Fruit fly (Drosophila melanogaster) whole organism, larva: Measurements from ENCODE around the gene Ir68b.

Experiments used
- noc ChIP-seq: fragments of 200-800 bp; sonication (Bioruptor generic); optimal IDR thresholded peaks from 3 replicates; lab custom pipeline; 2019; ENCODE audit warnings: missing biosample characterization, mild to moderate bottlenecking, missing genetic modification characterization, moderate library complexity

The Ir68b gene

DNA sequence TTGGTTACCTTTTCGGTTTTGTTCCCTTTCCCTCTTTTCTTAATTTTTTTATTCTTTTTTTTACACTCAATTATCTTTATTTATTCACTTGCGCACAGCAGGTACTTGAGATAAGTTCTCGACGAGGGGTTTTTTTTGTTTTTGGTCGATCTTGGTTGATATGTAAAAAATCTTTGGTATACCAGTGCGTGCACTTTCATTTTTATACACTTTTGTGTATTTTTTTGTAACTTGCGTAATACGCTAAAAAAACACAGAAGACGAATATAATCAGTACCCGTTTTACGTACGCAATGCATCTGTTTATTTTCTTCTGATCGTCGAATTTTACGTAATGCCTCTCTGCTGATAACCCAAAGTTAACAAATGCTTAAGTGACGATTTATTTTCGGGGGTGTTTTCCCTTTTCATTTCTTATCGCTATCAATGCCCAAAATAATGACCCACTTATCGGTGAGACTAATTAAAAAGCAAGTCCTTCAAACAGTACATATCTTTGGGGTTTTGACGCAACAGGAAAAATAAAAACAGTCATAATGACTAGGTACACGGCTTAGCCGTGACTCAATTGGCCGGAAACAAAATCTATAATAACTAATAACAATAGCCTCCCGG, 47.8 kb downstream of the Ir68b start:
- no peak for TF ChIP-seq noc (tag; lab: Kevin White, UChicago)

DNA sequence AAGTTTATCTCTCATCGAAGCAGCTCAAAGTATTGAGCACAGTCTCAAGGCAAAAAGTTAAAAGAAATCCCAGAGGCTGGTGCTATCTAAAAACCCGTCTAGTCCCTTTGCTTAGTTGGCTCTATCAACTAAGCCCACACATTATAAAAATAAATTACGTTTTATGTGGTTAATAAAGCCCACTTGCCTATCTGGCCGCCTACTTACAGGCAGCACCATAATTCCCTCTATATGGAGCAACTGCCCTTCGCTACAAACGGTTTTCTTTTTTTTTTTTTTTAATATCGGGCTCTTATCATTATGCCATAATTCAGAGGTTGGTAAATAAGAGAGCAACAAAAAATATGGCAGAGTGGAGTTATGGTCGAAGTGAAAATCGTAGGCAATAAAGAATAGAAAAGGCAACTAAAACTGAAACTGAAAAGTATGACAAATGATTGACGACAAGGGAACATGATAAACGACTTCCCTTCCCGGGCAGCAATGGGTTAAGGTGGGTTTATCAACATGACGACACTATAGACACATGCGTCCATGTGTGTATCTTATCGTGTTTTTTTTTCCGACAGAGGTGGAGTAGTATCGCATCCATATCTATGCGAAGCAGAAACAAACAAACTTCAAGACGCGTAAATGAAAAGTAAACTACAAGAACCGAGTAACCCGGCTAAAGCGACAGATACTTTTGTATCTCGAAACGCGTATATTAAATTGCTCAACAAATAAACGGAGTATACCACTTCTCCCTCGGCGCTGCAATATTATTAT, 48.5 kb downstream of the Ir68b start:
- peak; percentile 11 for TF ChIP-seq noc (tag; lab: Kevin White, UChicago)

DNA sequence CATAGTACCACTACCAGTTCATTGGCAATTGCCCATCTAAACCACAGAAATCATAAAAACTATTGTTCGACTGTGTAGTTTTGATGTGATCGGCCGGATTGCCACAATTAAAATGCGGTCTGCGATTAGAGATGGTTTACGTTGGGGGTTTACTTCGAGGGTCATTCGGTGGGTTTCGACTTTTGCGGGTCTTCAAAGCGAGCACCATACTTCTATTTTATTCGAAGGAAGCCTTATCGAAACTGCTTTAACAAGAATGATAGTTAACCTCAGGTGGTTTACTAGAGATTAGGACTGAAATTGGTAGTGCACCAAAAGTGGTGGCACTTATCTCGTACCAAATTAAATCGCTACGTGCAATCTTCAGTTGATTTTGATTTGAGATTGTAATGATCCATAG, 49.2 kb downstream of the Ir68b start:
- no peak for TF ChIP-seq noc (tag; lab: Kevin White, UChicago)

DNA sequence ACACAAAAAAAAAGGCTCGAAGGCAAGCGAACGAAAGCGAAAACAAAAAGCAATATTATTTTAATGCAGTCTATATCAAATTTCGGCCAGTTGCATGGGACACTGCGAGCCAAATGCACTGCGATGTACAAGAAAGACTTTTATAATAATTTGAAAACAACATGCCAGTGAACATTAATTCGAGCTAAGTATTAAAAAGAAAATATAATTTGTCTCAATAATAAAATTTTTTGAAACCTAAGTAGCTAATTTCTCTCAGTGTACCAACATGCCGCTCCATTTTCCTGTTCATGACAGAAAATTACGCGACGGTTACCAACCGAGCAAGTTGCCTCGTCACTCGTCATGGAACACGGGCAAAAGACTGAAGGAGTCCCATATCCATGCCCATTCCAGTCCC, 49.8 kb downstream of the Ir68b start:
- no peak for TF ChIP-seq noc (tag; lab: Kevin White, UChicago)

DNA sequence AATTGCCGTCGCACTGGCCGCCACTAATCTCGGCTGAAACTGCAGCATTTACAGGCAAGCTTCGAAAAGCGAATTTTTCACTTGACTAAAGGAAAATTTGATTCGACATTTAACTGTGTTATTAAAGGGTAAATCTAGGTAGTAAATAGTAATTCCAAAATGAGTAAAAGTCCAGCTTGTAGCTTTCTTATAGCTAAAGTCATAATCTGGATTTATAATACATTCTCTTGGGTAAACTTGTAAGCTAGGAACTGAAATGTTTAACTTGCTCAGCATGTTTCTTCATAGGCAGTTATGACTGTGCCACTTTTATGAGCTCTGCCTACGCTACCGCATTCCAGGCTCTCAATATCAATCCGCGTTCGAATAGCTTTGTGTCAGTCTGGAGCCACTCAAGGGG, 50.9 kb downstream of the Ir68b start:
- no peak for TF ChIP-seq noc (tag; lab: Kevin White, UChicago)
